Worm (Caenorhabditis elegans): Measurements from ENCODE around the gene F48C5.2.

DNA sequence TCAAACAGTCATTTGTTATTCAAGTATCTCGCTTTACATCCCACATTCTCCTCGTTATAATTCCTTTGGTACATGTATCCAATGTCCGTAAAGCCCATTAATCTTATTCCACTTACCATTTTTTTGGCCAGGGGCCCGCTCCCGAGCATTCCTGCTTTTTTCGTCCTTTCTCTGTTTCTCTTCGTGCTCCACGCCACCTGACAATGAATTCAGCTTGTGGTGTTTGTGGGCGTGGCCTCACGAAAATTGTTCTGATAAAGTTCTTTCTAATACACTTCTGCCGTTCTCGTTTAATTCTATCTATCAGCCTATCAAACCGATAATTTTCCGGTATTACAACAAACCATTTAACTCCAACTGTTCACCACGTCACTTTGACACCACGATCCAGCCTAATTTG is 25.9 kb upstream of the F48C5.2 start:
- TF ChIP-seq ceh-82 (tag; optimal IDR thresholded peaks at IDR 0.05) (no peak), nfya-1 (tag; optimal IDR thresholded peaks at IDR 0.05; ENCODE audit: insufficient read depth) (peak; percentile 21)
